Fruit fly (Drosophila melanogaster) S2 (cell line): ENCODE measurements around the gene CG13403.

Experiments used
- CG8478 ChIP-seq: fragments of >200 bp; optimal IDR thresholded peaks from 2 replicates; lab custom pipeline; 2018
- CTCF ChIP-seq, 2 experiments: fragments of >200 bp; optimal IDR thresholded peaks; 2 replicates each; lab custom pipeline; 2018

DNA sequence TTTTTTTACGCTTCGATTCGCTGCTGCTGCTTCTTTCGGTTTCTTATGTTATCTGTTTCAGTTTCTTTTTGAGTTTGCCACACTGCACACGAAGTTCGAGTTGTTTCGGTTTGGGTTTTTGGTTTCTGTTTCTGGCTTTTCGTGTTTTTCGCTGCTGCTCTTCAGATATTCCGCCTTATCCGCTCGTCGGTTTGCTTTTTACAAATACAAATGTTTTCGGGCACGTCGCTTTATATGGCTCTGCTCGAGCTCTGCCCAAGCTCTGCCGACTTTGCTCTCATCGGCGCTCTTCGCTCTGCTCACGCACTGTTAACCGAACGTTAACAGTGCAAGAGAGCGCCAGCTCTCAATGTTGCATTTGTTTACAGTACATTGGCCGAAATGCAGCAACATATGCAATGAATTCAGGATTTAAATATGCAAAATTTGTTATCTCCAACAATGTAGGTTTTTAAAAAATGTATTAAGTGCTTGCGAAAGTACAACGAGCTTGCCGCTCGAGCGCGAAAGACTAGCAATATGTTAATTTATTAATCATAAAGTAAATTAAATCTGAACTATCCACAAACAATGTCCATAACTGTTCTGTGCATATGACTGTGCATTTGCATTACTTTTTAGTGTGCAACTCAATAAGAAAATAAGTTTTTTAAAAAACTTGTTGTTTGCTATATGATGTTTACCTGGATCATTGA is 19.6 kb upstream of the CG13403 start:
- TF ChIP-seq CTCF (optimal IDR thresholded peaks at IDR 0.05; lab: Kevin White, UChicago) (no peak), CG8478 (lab: Kevin White, UChicago) (no peak)
